Fruit fly (Drosophila melanogaster) whole organism, wandering third instar larva: ENCODE measurements around the gene mav.

Experiments
- Dfd ChIP-seq: fragments of >200 bp; optimal IDR thresholded peaks from 2 replicates; lab custom pipeline; 2017; ENCODE audit warnings: missing biosample characterization, missing genetic modification characterization
- Hr83 ChIP-seq: fragments of 200-300 bp; sonication (Bioruptor generic); optimal IDR thresholded peaks from 2 replicates; lab custom pipeline; 2016; ENCODE audit warnings: missing biosample characterization, mild to moderate bottlenecking, missing genetic modification characterization, moderate library complexity; ENCODE audit not compliant: poor library complexity, severe bottlenecking
- dl ChIP-seq, 2 experiments: fragments of 175-275, 200-275 bp in 1 of 2; fragments of 200-275 bp in 1 of 2; sonication (Bioruptor generic); optimal IDR thresholded peaks; lab custom pipeline; 2018; ENCODE audit warnings: mild to moderate bottlenecking in 2 of 2, missing biosample characterization in 2 of 2, missing genetic modification characterization in 2 of 2, moderate library complexity in 2 of 2; ENCODE audit not compliant: partially characterized antibody in 2 of 2, insufficient read depth in 1 of 2
- jim ChIP-seq: fragments of 175-275, 200-325 bp; sonication (Bioruptor generic); optimal IDR thresholded peaks from 2 replicates; lab custom pipeline; 2016; ENCODE audit warnings: missing biosample characterization, mild to moderate bottlenecking, missing genetic modification characterization
- sv ChIP-seq: fragments of 200-800 bp; sonication (Bioruptor generic); optimal IDR thresholded peaks from 3 replicates; lab custom pipeline; 2016; ENCODE audit warnings: missing biosample characterization, missing genetic modification characterization

DNA sequence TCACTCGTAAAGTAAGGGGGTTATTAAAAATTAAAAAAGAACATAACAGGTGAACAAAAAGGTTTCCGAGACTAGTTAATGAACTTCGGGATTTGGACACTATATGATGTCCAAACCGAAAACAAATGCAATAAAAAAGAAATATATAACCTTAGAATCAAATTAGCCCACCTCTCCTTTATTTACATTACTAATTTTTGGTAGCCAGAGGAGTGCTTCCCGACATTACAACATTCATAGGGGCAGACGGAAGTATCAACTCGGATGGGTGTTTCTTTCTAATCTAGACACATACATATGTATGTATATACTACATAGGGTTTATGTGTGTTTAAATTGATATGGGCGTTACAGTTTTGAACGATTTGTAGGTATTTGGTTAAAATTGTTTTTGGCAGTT is 36.3 kb upstream of the mav start:
- TF ChIP-seq Dfd (GFP tag; lab: Kevin White, UChicago) (no peak), dl (GFP tag; optimal IDR thresholded peaks at IDR 0.05; lab: Kevin White, UChicago; ENCODE audit: insufficient read depth in 1 of 2, partially characterized antibody in 2 of 2) (no peak), jim (GFP tag; lab: Kevin White, UChicago) (no peak), Hr83 (GFP tag; lab: Kevin White, UChicago) (no peak), sv (GFP tag; lab: Kevin White, UChicago) (no peak)
